Worm (Caenorhabditis elegans): ENCODE measurements around the gene slc-25A21.

Gene slc-25A21

DNA sequence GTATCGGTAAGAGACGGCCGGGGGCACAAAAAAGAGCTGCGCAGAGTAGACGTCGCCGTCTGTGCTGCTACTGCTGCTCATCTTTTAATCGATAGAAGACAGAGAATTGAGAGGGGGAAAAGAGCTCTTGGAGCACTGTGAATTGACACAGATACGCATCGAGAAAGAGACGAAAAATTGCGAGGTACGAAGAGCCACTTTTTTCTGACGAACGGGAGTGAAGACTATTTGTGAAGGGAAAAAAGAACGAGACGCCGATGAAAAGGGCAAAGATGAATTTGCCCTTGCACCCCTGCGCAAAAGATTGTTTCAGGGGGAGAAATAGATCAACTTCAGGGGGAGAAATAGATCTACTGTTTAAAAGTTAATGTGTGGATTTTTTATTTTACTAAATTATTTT lies 12.6 kb downstream of the slc-25A21 start (continued):
- TF ChIP-seq ceh-90 (tag; optimal IDR thresholded peaks at IDR 0.05), result no peak
- TF ChIP-seq grh-1 (GFP tag; IDR thresholded peaks at IDR 0.05), result no peak
- TF ChIP-seq C34B4.2 (tag; optimal IDR thresholded peaks at IDR 0.05), result no peak
- no peak for TF ChIP-seq nhr-84 (tag; optimal IDR thresholded peaks at IDR 0.05)
- no peak for TF ChIP-seq tlp-1 (tag; optimal IDR thresholded peaks at IDR 0.05)
- no peak for TF ChIP-seq nhr-77 (tag; optimal IDR thresholded peaks at IDR 0.05)
- no peak for TF ChIP-seq unc-98 (GFP tag; IDR thresholded peaks at IDR 0.05)
- no peak for TF ChIP-seq nhr-28 (tag; optimal IDR thresholded peaks at IDR 0.05)
- peak; percentile 51 for TF ChIP-seq tbx-2 (tag; optimal IDR thresholded peaks at IDR 0.05)
- no peak for TF ChIP-seq nhr-237 (tag; optimal IDR thresholded peaks at IDR 0.05)
- TF ChIP-seq vab-15 (tag; optimal IDR thresholded peaks at IDR 0.05), result no peak
- peak; percentile 62 for TF ChIP-seq egl-13 (tag; optimal IDR thresholded peaks at IDR 0.05)
- TF ChIP-seq zip-4 (GFP tag; optimal IDR thresholded peaks at IDR 0.05), result no peak
- no peak for TF ChIP-seq C04F5.9 (tag; optimal IDR thresholded peaks at IDR 0.05)
- TF ChIP-seq ztf-4 (tag; optimal IDR thresholded peaks at IDR 0.05), result no peak
- no peak for TF ChIP-seq lin-15B (tag; optimal IDR thresholded peaks at IDR 0.05)
- TF ChIP-seq dpl-1 (GFP tag; optimal IDR thresholded peaks at IDR 0.05), result no peak
- peak; percentile 24; the same call in 1 of the 2 replicates for TF ChIP-seq nhr-19 (GFP tag; conservative IDR thresholded peaks at IDR 0.05)
- peak in 1 of 2 experiments; percentile 11 for TF ChIP-seq lin-35 (GFP tag; optimal IDR thresholded peaks at IDR 0.05)
- no peak for TF ChIP-seq nhr-76 (tag; optimal IDR thresholded peaks at IDR 0.05)
- no peak for TF ChIP-seq hpl-2 (GFP tag; optimal IDR thresholded peaks at IDR 0.05)
- peak in 1 of 2 experiments; percentile 11 for TF ChIP-seq efl-1 (optimal IDR thresholded peaks at IDR 0.05)
- peak in 1 of 2 experiments; percentile 67 for TF ChIP-seq efl-1 (GFP tag; optimal IDR thresholded peaks at IDR 0.05 in 1 of 2)
- TF ChIP-seq lin-14 (GFP tag; optimal IDR thresholded peaks at IDR 0.05), result peak; percentile 64
- no peak for TF ChIP-seq rnt-1 (tag; optimal IDR thresholded peaks at IDR 0.05)
- no peak for TF ChIP-seq fkh-4 (tag; optimal IDR thresholded peaks at IDR 0.05; ENCODE audit: borderline replicate concordance)
- no peak for TF ChIP-seq hlh-4 (tag; optimal IDR thresholded peaks at IDR 0.05)
- no peak for TF ChIP-seq xbp-1 (tag; optimal IDR thresholded peaks at IDR 0.05)
- no peak for TF ChIP-seq F16B12.6 (tag; optimal IDR thresholded peaks at IDR 0.05)
- no peak for TF ChIP-seq mef-2 (tag; optimal IDR thresholded peaks at IDR 0.05)
- TF ChIP-seq zag-1 (tag; optimal IDR thresholded peaks at IDR 0.05), result no peak
- TF ChIP-seq ceh-82 (tag; optimal IDR thresholded peaks at IDR 0.05), result peak; percentile 5 to 45 (median 35)
- no peak for TF ChIP-seq ceh-88 (GFP tag; IDR thresholded peaks at IDR 0.05)
- TF ChIP-seq unc-30 (tag; optimal IDR thresholded peaks at IDR 0.05), result no peak
- TF ChIP-seq irx-1 (tag; optimal IDR thresholded peaks at IDR 0.05), result peak; percentile 47
- no peak for TF ChIP-seq unc-62 (GFP tag; optimal IDR thresholded peaks at IDR 0.05)
- TF ChIP-seq aha-1 (tag; optimal IDR thresholded peaks at IDR 0.05), result no peak
- TF ChIP-seq fkh-8 (tag; optimal IDR thresholded peaks at IDR 0.05), result peak; percentile 65

DNA sequence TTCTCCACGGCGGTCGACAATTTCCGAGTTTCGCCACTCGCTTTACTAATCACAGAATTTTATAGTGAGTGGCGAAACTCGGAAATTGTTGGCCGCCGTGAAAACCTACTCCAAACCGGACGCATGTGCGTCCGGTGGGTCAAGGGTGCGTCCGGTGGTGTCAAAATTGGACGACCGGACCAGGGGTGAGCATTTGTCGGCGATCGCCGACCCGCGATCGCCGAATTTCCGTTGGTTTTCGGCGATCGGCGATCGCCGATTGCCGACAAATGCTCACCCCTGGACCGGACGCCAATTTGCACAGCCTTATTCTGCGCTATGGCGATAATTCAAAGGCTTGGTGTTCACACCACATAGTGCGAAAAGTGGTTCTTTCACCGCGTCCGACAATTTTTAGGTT lies 14.7 kb downstream of the slc-25A21 start:
- TF ChIP-seq pax-3 (tag; optimal IDR thresholded peaks at IDR 0.05) (no peak), elt-2 (tag; optimal IDR thresholded peaks at IDR 0.05) (no peak), tbx-2 (tag; optimal IDR thresholded peaks at IDR 0.05) (no peak), mab-9 (GFP tag; IDR thresholded peaks at IDR 0.05) (no peak), vab-15 (tag; optimal IDR thresholded peaks at IDR 0.05) (no peak), aha-1 (tag; optimal IDR thresholded peaks at IDR 0.05) (no peak), Y116A8C.19 (tag; optimal IDR thresholded peaks at IDR 0.05; ENCODE audit: borderline replicate concordance) (no peak), elt-3 (tag; optimal IDR thresholded peaks at IDR 0.05) (no peak), mef-2 (tag; optimal IDR thresholded peaks at IDR 0.05) (no peak), xbp-1 (tag; optimal IDR thresholded peaks at IDR 0.05) (no peak), ces-1 (GFP tag; optimal IDR thresholded peaks at IDR 0.05) (no peak), rnt-1 (tag; optimal IDR thresholded peaks at IDR 0.05) (no peak), zip-4 (GFP tag; optimal IDR thresholded peaks at IDR 0.05) (no peak), ceh-8 (GFP tag; optimal IDR thresholded peaks at IDR 0.05) (no peak), C16A3.4 (tag; optimal IDR thresholded peaks at IDR 0.05) (no peak), C04F5.9 (tag; optimal IDR thresholded peaks at IDR 0.05) (no peak), nhr-19 (GFP tag; conservative IDR thresholded peaks at IDR 0.05) (no peak)
